Worm (Caenorhabditis elegans) whole organism, L4 larva: ENCODE measurements around the gene srw-99.

Source experiments
- F26F4.8 ChIP-seq: fragments of 200-800 bp; sonication (Bioruptor generic); conservative IDR thresholded peaks from 2 replicates; pipeline ENCODE4 v1.3.6; 2022; ENCODE audit warnings: missing genetic modification characterization, missing compliant biosample characterization
- F37D6.2 ChIP-seq: sonication (generic microtip); optimal IDR thresholded peaks from 2 replicates; lab custom pipeline; 2016; ENCODE audit warnings: mild to moderate bottlenecking, missing genetic modification characterization, missing compliant biosample characterization
- F44E2.7 ChIP-seq: fragments of 200-800 bp; sonication (Bioruptor generic); IDR thresholded peaks from 2 replicates; pipeline ENCODE4 v2.1.2; 2022; ENCODE audit warnings: missing genetic modification characterization, missing compliant biosample characterization
- T26A8.4 ChIP-seq: fragments of 200-800 bp; sonication (Bioruptor generic); IDR thresholded peaks from 2 replicates; pipeline ENCODE4 v1.3.6; 2022; ENCODE audit warnings: missing genetic modification characterization, missing compliant biosample characterization
- Y105C5A.15 ChIP-seq: fragments of 200-800 bp; sonication (Bioruptor generic); IDR thresholded peaks from 2 replicates; pipeline ENCODE4 v1.3.6; 2022; ENCODE audit warnings: missing genetic modification characterization, missing compliant biosample characterization
- Y75B8A.6 ChIP-seq: fragments of 200-800 bp; sonication (Bioruptor generic); IDR thresholded peaks from 2 replicates; pipeline ENCODE4 v1.3.6; 2022; ENCODE audit warnings: missing genetic modification reagents, missing genetic modification characterization, missing compliant biosample characterization
- aly-2 ChIP-seq: sonication (generic microtip); optimal IDR thresholded peaks from 2 replicates; lab custom pipeline; 2018; ENCODE audit warnings: missing biosample characterization, missing genetic modification characterization
- ama-1 ChIP-seq: fragments of 150-350 bp; optimal IDR thresholded peaks from 2 replicates; lab custom pipeline; 2014; ENCODE audit warnings: inconsistent platforms, mixed read lengths
- arid-1 ChIP-seq: fragments of 200-800 bp; sonication (Bioruptor generic); conservative IDR thresholded peaks from 2 replicates; pipeline ENCODE4 v1.3.6; 2022; ENCODE audit warnings: missing genetic modification reagents, missing genetic modification characterization, missing compliant biosample characterization
- attf-4 ChIP-seq: sonication (generic microtip); optimal IDR thresholded peaks from 3 replicates; lab custom pipeline; 2017; ENCODE audit warnings: missing biosample characterization, missing genetic modification characterization
- ceh-28 ChIP-seq: fragments of 150-350 bp; optimal IDR thresholded peaks from 2 replicates; lab custom pipeline; 2014; ENCODE audit warnings: missing biosample characterization, missing genetic modification reagents, missing genetic modification characterization
- ceh-62 ChIP-seq: sonication (generic microtip); optimal IDR thresholded peaks from 2 replicates; lab custom pipeline; 2017; ENCODE audit warnings: missing biosample characterization, missing genetic modification characterization
- ctbp-1 ChIP-seq: fragments of 200-800 bp; sonication (Bioruptor generic); IDR thresholded peaks from 2 replicates; pipeline ENCODE4 v1.3.6; 2022; ENCODE audit warnings: missing genetic modification reagents, missing genetic modification characterization, missing compliant biosample characterization
- daf-12 ChIP-seq: fragments of 150-350 bp; optimal IDR thresholded peaks from 2 replicates; lab custom pipeline; 2014; ENCODE audit warnings: missing biosample characterization, missing genetic modification reagents, missing genetic modification characterization
- daf-19 ChIP-seq: fragments of 200-800 bp; sonication (Bioruptor generic); conservative IDR thresholded peaks from 2 replicates; pipeline ENCODE4 v1.3.6; 2022; ENCODE audit warnings: missing genetic modification characterization, missing compliant biosample characterization
- daf-8 ChIP-seq: fragments of 200-800 bp; sonication (Bioruptor generic); IDR thresholded peaks from 2 replicates; pipeline ENCODE4 v1.3.6; 2022; ENCODE audit warnings: missing genetic modification characterization, missing compliant biosample characterization
- dmd-6 ChIP-seq: fragments of 200-800 bp; sonication (Bioruptor generic); IDR thresholded peaks from 2 replicates; pipeline ENCODE4 v1.3.6; 2022; ENCODE audit warnings: missing genetic modification reagents, missing genetic modification characterization, missing compliant biosample characterization
- dmd-8 ChIP-seq: fragments of 200-800 bp; sonication (Bioruptor generic); IDR thresholded peaks from 2 replicates; pipeline ENCODE4 v1.3.6; 2022; ENCODE audit warnings: missing genetic modification characterization, missing compliant biosample characterization
- dpl-1 ChIP-seq: fragments of 150-350 bp; optimal IDR thresholded peaks from 2 replicates; lab custom pipeline; 2014; ENCODE audit warnings: missing biosample characterization, missing genetic modification reagents, missing genetic modification characterization
- duxl-1 ChIP-seq: sonication (generic microtip); optimal IDR thresholded peaks from 2 replicates; lab custom pipeline; 2016; ENCODE audit warnings: mild to moderate bottlenecking, missing genetic modification characterization, moderate library complexity, missing compliant biosample characterization; ENCODE audit not compliant: poor library complexity
- dve-1 ChIP-seq: sonication (generic microtip); optimal IDR thresholded peaks from 2 replicates; lab custom pipeline; 2017; ENCODE audit warnings: antibody characterized with exemption, mild to moderate bottlenecking, missing genetic modification characterization, missing compliant biosample characterization; ENCODE audit not compliant: insufficient read depth
- egl-27 ChIP-seq: sonication (generic microtip); optimal IDR thresholded peaks from 3 replicates; lab custom pipeline; 2017; ENCODE audit warnings: missing biosample characterization, missing genetic modification reagents, missing genetic modification characterization
- fkh-10 ChIP-seq: fragments of 150-350 bp; optimal IDR thresholded peaks from 2 replicates; lab custom pipeline; 2014; ENCODE audit warnings: missing biosample characterization, missing genetic modification reagents, missing genetic modification characterization
- fos-1 ChIP-seq: fragments of 150-350 bp; optimal IDR thresholded peaks from 2 replicates; lab custom pipeline; 2014; ENCODE audit warnings: missing biosample characterization, missing genetic modification characterization
- gei-8 ChIP-seq: fragments of 200-800 bp; sonication (Bioruptor generic); optimal IDR thresholded peaks from 2 replicates; lab custom pipeline; 2018; ENCODE audit warnings: mild to moderate bottlenecking, missing genetic modification characterization, missing compliant biosample characterization
- hif-1 ChIP-seq, 2 experiments: sonication (generic microtip); optimal IDR thresholded peaks; 2 replicates each; lab custom pipeline; 2016 to 2017; ENCODE audit warnings: missing compliant biosample characterization in 2 of 2, missing genetic modification characterization in 2 of 2, missing genetic modification reagents in 2 of 2, missing genotype in 2 of 2, mild to moderate bottlenecking in 1 of 2
- lim-7 ChIP-seq: fragments of 200-800 bp; sonication (Bioruptor generic); IDR thresholded peaks from 2 replicates; pipeline ENCODE4 v1.3.6; 2022; ENCODE audit warnings: missing genetic modification characterization, missing compliant biosample characterization
- lin-1 ChIP-seq: fragments of 200-800 bp; sonication (Bioruptor generic); IDR thresholded peaks from 2 replicates; pipeline ENCODE4 v1.3.6; 2022; ENCODE audit warnings: missing genetic modification reagents, missing genetic modification characterization, missing compliant biosample characterization
- lin-13 ChIP-seq: fragments of 150-350 bp; optimal IDR thresholded peaks from 2 replicates; lab custom pipeline; 2014; ENCODE audit warnings: missing biosample characterization, missing genetic modification reagents, missing genetic modification characterization
- lin-29 ChIP-seq: fragments of 200-800 bp; sonication (Bioruptor generic); IDR thresholded peaks from 2 replicates; pipeline ENCODE4 v1.3.6; 2022; ENCODE audit warnings: missing genetic modification reagents, missing genetic modification characterization, missing compliant biosample characterization
- lin-38 ChIP-seq: fragments of 200-800 bp; sonication (Bioruptor generic); IDR thresholded peaks from 2 replicates; pipeline ENCODE4 v1.3.6; 2022; ENCODE audit warnings: missing genetic modification reagents, missing genetic modification characterization, missing compliant biosample characterization
- lir-3 ChIP-seq: sonication (generic microtip); optimal IDR thresholded peaks from 2 replicates; lab custom pipeline; 2016; ENCODE audit warnings: mild to moderate bottlenecking, missing genetic modification characterization, missing compliant biosample characterization
- mdl-1 ChIP-seq, 2 experiments: fragments of 150-350 bp in 1 of 2; sonication (generic microtip) in 1 of 2; optimal IDR thresholded peaks; 2 replicates each; lab custom pipeline; 2014 to 2017; ENCODE audit warnings: missing biosample characterization in 2 of 2, missing genetic modification characterization in 2 of 2
- mxl-2 ChIP-seq: fragments of 200-800 bp; sonication (Bioruptor generic); conservative IDR thresholded peaks from 2 replicates; pipeline ENCODE4 v1.3.6; 2022; ENCODE audit warnings: missing genetic modification reagents, missing genetic modification characterization, missing compliant biosample characterization
- nhr-11 ChIP-seq: fragments of 150-350 bp; optimal IDR thresholded peaks from 2 replicates; lab custom pipeline; 2014; ENCODE audit warnings: missing biosample characterization, missing genetic modification characterization
- nhr-111 ChIP-seq: fragments of 200-800 bp; sonication (Bioruptor generic); optimal IDR thresholded peaks from 2 replicates; lab custom pipeline; 2018; ENCODE audit warnings: mild to moderate bottlenecking, missing genetic modification characterization, missing compliant biosample characterization
- nhr-237 ChIP-seq: sonication (generic microtip); optimal IDR thresholded peaks from 2 replicates; lab custom pipeline; 2017; ENCODE audit warnings: missing biosample characterization, missing genetic modification characterization
- nhr-42 ChIP-seq: fragments of 200-800 bp; sonication (Bioruptor generic); IDR thresholded peaks from 2 replicates; pipeline ENCODE4 v1.3.6; 2022; ENCODE audit warnings: missing genetic modification characterization, missing compliant biosample characterization
- nhr-76 ChIP-seq: fragments of 150-350 bp; optimal IDR thresholded peaks from 2 replicates; lab custom pipeline; 2014; ENCODE audit warnings: missing biosample characterization, missing genetic modification characterization
- php-3 ChIP-seq: fragments of 200-800 bp; sonication (Bioruptor generic); IDR thresholded peaks from 2 replicates; pipeline ENCODE4 v1.3.6; 2022; ENCODE audit warnings: missing genetic modification reagents, missing genetic modification characterization, missing compliant biosample characterization
- pqm-1 ChIP-seq: sonication (generic microtip); optimal IDR thresholded peaks from 2 replicates; lab custom pipeline; 2017; ENCODE audit warnings: missing biosample characterization, missing genetic modification characterization
- rbr-2 ChIP-seq: sonication (generic microtip); optimal IDR thresholded peaks from 2 replicates; lab custom pipeline; 2016; ENCODE audit warnings: missing genotype, missing genetic modification characterization, missing compliant biosample characterization
- sdz-12 ChIP-seq: fragments of 200-800 bp; sonication (Bioruptor generic); optimal IDR thresholded peaks from 2 replicates; lab custom pipeline; 2018; ENCODE audit warnings: mild to moderate bottlenecking, missing genetic modification characterization, missing compliant biosample characterization
- set-16 ChIP-seq: fragments of 200-800 bp; sonication (Bioruptor generic); IDR thresholded peaks from 2 replicates; pipeline ENCODE4 v1.3.6; 2022; ENCODE audit warnings: missing genetic modification reagents, missing genetic modification characterization, missing compliant biosample characterization
- snpc-1.2 ChIP-seq: fragments of 200-800 bp; sonication (Bioruptor generic); IDR thresholded peaks from 2 replicates; pipeline ENCODE4 v1.3.6; 2022; ENCODE audit warnings: missing genetic modification reagents, missing genetic modification characterization, missing compliant biosample characterization
- tag-97 ChIP-seq: fragments of 200-800 bp; sonication (Bioruptor generic); IDR thresholded peaks from 2 replicates; pipeline ENCODE4 v1.3.6; 2022; ENCODE audit warnings: missing genetic modification characterization, missing compliant biosample characterization
- unc-130 ChIP-seq: sonication (generic microtip); optimal IDR thresholded peaks from 2 replicates; lab custom pipeline; 2016; ENCODE audit warnings: missing genetic modification reagents, missing genetic modification characterization, missing compliant biosample characterization
- vab-7 ChIP-seq: fragments of 200-800 bp; sonication (Bioruptor generic); IDR thresholded peaks from 2 replicates; pipeline ENCODE4 v1.3.6; 2022; ENCODE audit warnings: missing genetic modification reagents, missing genetic modification characterization, missing compliant biosample characterization
- zfp-2 ChIP-seq: sonication (generic microtip); optimal IDR thresholded peaks from 2 replicates; lab custom pipeline; 2016; ENCODE audit warnings: mild to moderate bottlenecking, missing genetic modification characterization, missing compliant biosample characterization
- zfp-3 ChIP-seq: fragments of 200-800 bp; sonication (Bioruptor generic); conservative IDR thresholded peaks from 2 replicates; pipeline ENCODE4 v1.3.6; 2022; ENCODE audit warnings: missing genetic modification reagents, missing genetic modification characterization, missing compliant biosample characterization
- zip-2 ChIP-seq: fragments of 150-350 bp; optimal IDR thresholded peaks from 2 replicates; lab custom pipeline; 2014; ENCODE audit warnings: missing biosample characterization, missing genetic modification characterization
- ztf-11 ChIP-seq: fragments of 150-350 bp; optimal IDR thresholded peaks from 2 replicates; lab custom pipeline; 2014; ENCODE audit warnings: missing biosample characterization, missing genetic modification characterization

The srw-99 gene

DNA sequence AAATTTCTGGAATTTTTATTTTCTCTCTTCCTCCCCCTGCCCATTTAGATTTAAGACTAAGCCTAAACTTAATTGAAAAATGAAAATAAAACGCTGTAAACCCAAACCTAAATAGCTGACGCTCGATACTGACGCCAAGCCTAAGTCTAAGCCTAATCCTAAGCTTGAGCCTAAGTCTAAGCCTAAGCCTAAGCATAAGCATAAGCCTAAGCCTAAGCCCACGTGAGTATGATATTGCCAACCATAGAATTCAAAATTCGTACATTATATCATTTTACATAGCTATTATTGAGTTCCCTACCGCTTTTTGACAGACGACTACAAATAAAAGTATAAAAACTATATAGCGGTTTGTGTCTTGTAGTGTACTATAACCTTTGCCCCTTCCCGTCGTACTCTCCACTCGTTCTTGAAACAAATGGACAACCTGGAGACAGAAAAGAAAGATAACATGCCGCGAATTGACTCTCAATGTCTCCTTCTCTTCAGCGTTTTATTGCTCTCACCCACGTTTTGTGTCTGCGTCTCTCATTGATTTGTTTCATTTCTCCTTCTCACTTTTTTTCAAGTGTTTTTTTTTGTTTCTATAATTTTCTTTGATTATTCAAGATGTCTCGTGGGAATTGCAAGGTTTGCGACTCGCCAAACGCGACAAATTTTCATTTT lies 34.8 kb downstream of the srw-99 start, which contains the start of gene nhr-256 (continued):
- no peak for TF ChIP-seq nhr-42 (GFP tag; lab: Robert Waterston, UW)
- peak; percentile 94 for TF ChIP-seq dve-1 (tag; lab: Kevin White, UChicago)
- TF ChIP-seq sdz-12 (GFP tag; lab: Kevin White, UChicago) = no peak
- peak; percentile 44 for TF ChIP-seq dpl-1 (GFP tag; lab: Kevin White, UChicago)
- TF ChIP-seq egl-27 = no peak
- no peak for TF ChIP-seq lir-3 (tag; lab: Kevin White, UChicago)
- TF ChIP-seq lin-38 = no peak
- peak; percentile 21 for TF ChIP-seq nhr-11 (tag; lab: Kevin White, UChicago)
- no peak for TF ChIP-seq daf-19
- TF ChIP-seq F37D6.2 (tag; lab: Kevin White, UChicago) = no peak
- no peak for TF ChIP-seq lin-13 (GFP tag; lab: Kevin White, UChicago)
- TF ChIP-seq mxl-2 (GFP tag; lab: Robert Waterston, UW) = no peak
- peak in 1 of 2 experiments; percentile 81 for TF ChIP-seq mdl-1 (tag; optimal IDR thresholded peaks at IDR 0.05; lab: Kevin White, UChicago)
- peak; percentile 90 for TF ChIP-seq dmd-6
- TF ChIP-seq set-16 (GFP tag; lab: Robert Waterston, UW) = no peak
- TF ChIP-seq zip-2 (tag; lab: Kevin White, UChicago) = no peak
- TF ChIP-seq pqm-1 (tag; lab: Kevin White, UChicago) = peak; percentile 72
- TF ChIP-seq dmd-8 (GFP tag; lab: Robert Waterston, UW) = no peak
- no peak for TF ChIP-seq T26A8.4 (GFP tag; lab: Robert Waterston, UW)
- TF ChIP-seq zfp-3 (GFP tag; lab: Robert Waterston, UW) = no peak
- TF ChIP-seq lim-7 = no peak
- no peak for TF ChIP-seq arid-1 (GFP tag; lab: Robert Waterston, UW)
- no peak for TF ChIP-seq tag-97 (GFP tag; lab: Robert Waterston, UW)
- no peak for TF ChIP-seq F26F4.8 (GFP tag; lab: Robert Waterston, UW)
- no peak for TF ChIP-seq aly-2 (tag; lab: Kevin White, UChicago)
- TF ChIP-seq attf-4 (tag; lab: Kevin White, UChicago) = no peak
- TF ChIP-seq F44E2.7 (GFP tag; lab: Robert Waterston, UW) = no peak
- no peak for TF ChIP-seq ztf-11 (tag; lab: Kevin White, UChicago)
- TF ChIP-seq ama-1 = no peak
- no peak for TF ChIP-seq ceh-62 (tag; lab: Kevin White, UChicago)
- no peak for TF ChIP-seq nhr-237 (tag; lab: Kevin White, UChicago)
- no peak for TF ChIP-seq daf-8 (GFP tag; lab: Robert Waterston, UW)
- TF ChIP-seq lin-1 (GFP tag; lab: Robert Waterston, UW) = peak; percentile 81
- TF ChIP-seq nhr-76 (tag; lab: Kevin White, UChicago) = peak; percentile 22
- TF ChIP-seq Y75B8A.6 (GFP tag; lab: Robert Waterston, UW) = no peak
- TF ChIP-seq ctbp-1 = no peak
- no peak for TF ChIP-seq snpc-1.2 (GFP tag; lab: Robert Waterston, UW)
- TF ChIP-seq fkh-10 (GFP tag; lab: Kevin White, UChicago) = no peak
- peak; percentile 8 for TF ChIP-seq gei-8 (GFP tag; lab: Kevin White, UChicago)
- no peak for TF ChIP-seq daf-12 (tag; lab: Kevin White, UChicago)
- TF ChIP-seq zfp-2 (tag; lab: Kevin White, UChicago) = no peak
- TF ChIP-seq lin-29 = no peak
- no peak for TF ChIP-seq Y105C5A.15 (GFP tag; lab: Robert Waterston, UW)
- no peak for TF ChIP-seq duxl-1 (tag; lab: Kevin White, UChicago)
- no peak for TF ChIP-seq fos-1 (tag; lab: Kevin White, UChicago)
- TF ChIP-seq unc-130 (GFP tag; lab: Kevin White, UChicago) = no peak
- TF ChIP-seq ceh-28 (tag; lab: Kevin White, UChicago) = no peak
- no peak for TF ChIP-seq nhr-111 (GFP tag; lab: Kevin White, UChicago)
- peak; percentile 83 for TF ChIP-seq php-3 (GFP tag; lab: Robert Waterston, UW)
- no peak for TF ChIP-seq vab-7 (GFP tag; lab: Robert Waterston, UW)
- TF ChIP-seq rbr-2 (tag; lab: Kevin White, UChicago) = no peak
- no peak for TF ChIP-seq hif-1 (tag; optimal IDR thresholded peaks at IDR 0.05; lab: Kevin White, UChicago)
